Worm (Caenorhabditis elegans) whole organism, late embryonic: Measurements from ENCODE around the gene ubc-26.

Experiments used
- F13H6.1 ChIP-seq: sonication (generic microtip); optimal IDR thresholded peaks from 2 replicates; lab custom pipeline; 2016; ENCODE audit warnings: missing genetic modification characterization, missing compliant biosample characterization
- T23F11.4 ChIP-seq: fragments of 200-800 bp; sonication (Bioruptor generic); optimal IDR thresholded peaks from 2 replicates; lab custom pipeline; 2018; ENCODE audit warnings: mild to moderate bottlenecking, missing genetic modification characterization, missing compliant biosample characterization
- ama-1 ChIP-seq: fragments of 150-350 bp; optimal IDR thresholded peaks from 2 replicates; lab custom pipeline; 2014
- ceh-14 ChIP-seq: sonication (generic microtip); optimal IDR thresholded peaks from 2 replicates; lab custom pipeline; 2016; ENCODE audit warnings: missing genotype, missing genetic modification characterization, missing compliant biosample characterization
- ceh-18 ChIP-seq: sonication (generic microtip); optimal IDR thresholded peaks from 2 replicates; lab custom pipeline; 2016; ENCODE audit warnings: missing genetic modification characterization, missing compliant biosample characterization
- ceh-19 ChIP-seq: fragments of 200-800 bp; sonication (Bioruptor generic); optimal IDR thresholded peaks from 2 replicates; lab custom pipeline; 2018; ENCODE audit warnings: mild to moderate bottlenecking, missing genetic modification characterization, missing compliant biosample characterization
- ceh-22 ChIP-seq: sonication (generic microtip); optimal IDR thresholded peaks from 2 replicates; lab custom pipeline; 2017; ENCODE audit warnings: missing biosample characterization, missing genetic modification characterization
- ceh-24 ChIP-seq: sonication (generic microtip); optimal IDR thresholded peaks from 2 replicates; lab custom pipeline; 2016; ENCODE audit warnings: mild to moderate bottlenecking, missing genetic modification characterization, missing compliant biosample characterization
- ceh-31 ChIP-seq: sonication (generic microtip); optimal IDR thresholded peaks from 2 replicates; lab custom pipeline; 2016; ENCODE audit warnings: missing genetic modification characterization, missing compliant biosample characterization
- ceh-34 ChIP-seq: sonication (generic microtip); optimal IDR thresholded peaks from 2 replicates; lab custom pipeline; 2016; ENCODE audit warnings: mild to moderate bottlenecking, missing genetic modification characterization, missing compliant biosample characterization
- ceh-45 ChIP-seq: fragments of 200-800 bp; sonication (Bioruptor generic); IDR thresholded peaks from 2 replicates; pipeline ENCODE4 v1.3.6; 2022; ENCODE audit warnings: missing genetic modification reagents, missing genetic modification characterization, missing compliant biosample characterization
- ceh-48 ChIP-seq: sonication (generic microtip); optimal IDR thresholded peaks from 2 replicates; lab custom pipeline; 2016; ENCODE audit warnings: missing genetic modification characterization, inconsistent platforms, missing compliant biosample characterization
- ceh-6 ChIP-seq: fragments of 200-800 bp; sonication (Bioruptor generic); optimal IDR thresholded peaks from 2 replicates; lab custom pipeline; 2018; ENCODE audit warnings: mild to moderate bottlenecking, missing genetic modification characterization, missing compliant biosample characterization
- ceh-9 ChIP-seq: sonication (generic microtip); optimal IDR thresholded peaks from 2 replicates; lab custom pipeline; 2016; ENCODE audit warnings: mild to moderate bottlenecking, missing genetic modification characterization, inconsistent platforms, missing compliant biosample characterization
- che-1 ChIP-seq: sonication (generic microtip); optimal IDR thresholded peaks from 2 replicates; lab custom pipeline; 2016; ENCODE audit warnings: mild to moderate bottlenecking, missing genetic modification characterization, missing compliant biosample characterization
- dmd-4 ChIP-seq: sonication (generic microtip); optimal IDR thresholded peaks from 2 replicates; lab custom pipeline; 2016; ENCODE audit warnings: borderline replicate concordance, missing genetic modification characterization, missing compliant biosample characterization
- dve-1 ChIP-seq: sonication (generic microtip); optimal IDR thresholded peaks from 2 replicates; lab custom pipeline; 2017; ENCODE audit warnings: antibody characterized with exemption, mild to moderate bottlenecking, missing genetic modification characterization, missing compliant biosample characterization
- elt-4 ChIP-seq: sonication (generic microtip); optimal IDR thresholded peaks from 2 replicates; lab custom pipeline; 2016; ENCODE audit warnings: missing genetic modification characterization, missing compliant biosample characterization
- ets-4 ChIP-seq: sonication (generic microtip); optimal IDR thresholded peaks from 2 replicates; lab custom pipeline; 2016; ENCODE audit warnings: missing genetic modification characterization, missing compliant biosample characterization
- fax-1 ChIP-seq: sonication (generic microtip); optimal IDR thresholded peaks from 2 replicates; lab custom pipeline; 2016; ENCODE audit warnings: missing genotype, missing genetic modification characterization, missing compliant biosample characterization
- fkh-6 ChIP-seq: sonication (generic microtip); optimal IDR thresholded peaks from 2 replicates; lab custom pipeline; 2016; ENCODE audit warnings: missing genetic modification characterization, missing compliant biosample characterization
- hlh-30 ChIP-seq: sonication (generic microtip); optimal IDR thresholded peaks from 2 replicates; lab custom pipeline; 2017; ENCODE audit warnings: antibody characterized with exemption, missing genetic modification characterization, missing compliant biosample characterization; ENCODE audit not compliant: insufficient read depth
- hlh-8 ChIP-seq: sonication (generic microtip); optimal IDR thresholded peaks from 2 replicates; lab custom pipeline; 2016; ENCODE audit warnings: missing genotype, missing genetic modification characterization, missing compliant biosample characterization
- lin-11 ChIP-seq: fragments of 200-800 bp; sonication (Bioruptor generic); optimal IDR thresholded peaks from 2 replicates; lab custom pipeline; 2018; ENCODE audit warnings: mild to moderate bottlenecking, missing genetic modification characterization, missing compliant biosample characterization
- madf-2 ChIP-seq: sonication (generic microtip); optimal IDR thresholded peaks from 2 replicates; lab custom pipeline; 2017; ENCODE audit warnings: missing genetic modification characterization, missing compliant biosample characterization
- mec-3 ChIP-seq: sonication (generic microtip); optimal IDR thresholded peaks from 2 replicates; lab custom pipeline; 2016; ENCODE audit warnings: borderline replicate concordance, missing genetic modification characterization, missing compliant biosample characterization
- nfya-1 ChIP-seq: sonication (generic microtip); optimal IDR thresholded peaks from 2 replicates; lab custom pipeline; 2017; ENCODE audit warnings: missing genetic modification characterization, mild to moderate bottlenecking, missing compliant biosample characterization, antibody characterized with exemption, moderate library complexity
- nhr-11 ChIP-seq: fragments of 150-350 bp; optimal IDR thresholded peaks from 2 replicates; lab custom pipeline; 2014; ENCODE audit warnings: missing biosample characterization, missing genetic modification characterization
- npax-4 ChIP-seq: sonication (generic microtip); optimal IDR thresholded peaks from 2 replicates; lab custom pipeline; 2016; ENCODE audit warnings: missing genetic modification characterization, missing compliant biosample characterization
- pat-9 ChIP-seq: fragments of 200-800 bp; sonication (Bioruptor generic); optimal IDR thresholded peaks from 2 replicates; lab custom pipeline; 2018; ENCODE audit warnings: mild to moderate bottlenecking, missing genetic modification characterization, moderate library complexity, missing compliant biosample characterization
- pha-4 ChIP-seq: fragments of 150-350 bp; optimal IDR thresholded peaks from 2 replicates; lab custom pipeline; 2018; ENCODE audit warnings: missing biosample characterization, missing genetic modification reagents, missing genetic modification characterization
- pros-1 ChIP-seq: fragments of 150-350 bp; optimal IDR thresholded peaks from 2 replicates; lab custom pipeline; 2014; ENCODE audit warnings: missing biosample characterization, missing genetic modification reagents, missing genetic modification characterization
- rnt-1 ChIP-seq: sonication (generic microtip); optimal IDR thresholded peaks from 2 replicates; lab custom pipeline; 2016; ENCODE audit warnings: missing genetic modification characterization, missing compliant biosample characterization
- sdc-2 ChIP-seq: sonication (generic microtip); optimal IDR thresholded peaks from 2 replicates; lab custom pipeline; 2016; ENCODE audit warnings: missing genotype, missing genetic modification characterization, missing compliant biosample characterization
- sox-4 ChIP-seq: sonication (generic microtip); optimal IDR thresholded peaks from 2 replicates; lab custom pipeline; 2017; ENCODE audit warnings: mild to moderate bottlenecking, missing genetic modification characterization, inconsistent platforms, missing compliant biosample characterization
- syd-9 ChIP-seq: sonication (generic microtip); optimal IDR thresholded peaks from 2 replicates; lab custom pipeline; 2016; ENCODE audit warnings: mild to moderate bottlenecking, missing genetic modification characterization, moderate library complexity, missing compliant biosample characterization
- tbx-2 ChIP-seq: sonication (generic microtip); optimal IDR thresholded peaks from 2 replicates; lab custom pipeline; 2016; ENCODE audit warnings: missing genetic modification characterization, missing compliant biosample characterization
- ttx-3 ChIP-seq: sonication (generic microtip); optimal IDR thresholded peaks from 2 replicates; lab custom pipeline; 2016; ENCODE audit warnings: missing genetic modification reagents, missing genetic modification characterization, missing compliant biosample characterization
- unc-42 ChIP-seq: sonication (generic microtip); optimal IDR thresholded peaks from 2 replicates; lab custom pipeline; 2016; ENCODE audit warnings: missing genotype, missing genetic modification characterization, missing compliant biosample characterization
- unc-55 ChIP-seq: sonication (generic microtip); optimal IDR thresholded peaks from 2 replicates; lab custom pipeline; 2017; ENCODE audit warnings: missing biosample characterization, missing genetic modification reagents, missing genetic modification characterization
- unc-86 ChIP-seq: sonication (generic microtip); optimal IDR thresholded peaks from 2 replicates; lab custom pipeline; 2016; ENCODE audit warnings: missing genetic modification characterization, missing compliant biosample characterization
- zip-5 ChIP-seq: sonication (generic microtip); optimal IDR thresholded peaks from 2 replicates; lab custom pipeline; 2016; ENCODE audit warnings: missing genetic modification characterization, missing compliant biosample characterization
- ztf-16 ChIP-seq: sonication (generic microtip); optimal IDR thresholded peaks from 2 replicates; lab custom pipeline; 2017; ENCODE audit warnings: missing genetic modification characterization, missing compliant biosample characterization

Gene ubc-26

ce11 chrII:2934354-2934753 lies 34.2 kb upstream of the ubc-26 start, which contains the start of gene irld-67:
Gene irld-67, minus strand, starts transcription at chrII:2934454.
- no peak for TF ChIP-seq pha-4 (tag; lab: Kevin White, UChicago)
- no peak for TF ChIP-seq rnt-1 (tag; lab: Kevin White, UChicago)
- TF ChIP-seq F13H6.1, result no peak
- TF ChIP-seq pat-9 (tag; lab: Kevin White, UChicago), result no peak
- TF ChIP-seq ceh-34, result no peak
- no peak for TF ChIP-seq ets-4 (tag; lab: Kevin White, UChicago)
- no peak for TF ChIP-seq mec-3
- TF ChIP-seq hlh-30, result no peak
- no peak for TF ChIP-seq che-1 (tag; lab: Kevin White, UChicago)
- no peak for TF ChIP-seq madf-2 (tag; lab: Kevin White, UChicago)
- TF ChIP-seq dve-1 (tag; lab: Kevin White, UChicago), result no peak
- TF ChIP-seq ceh-24, result no peak

- TF ChIP-seq ceh-18 (tag; lab: Kevin White, UChicago) (no peak), sdc-2 (no peak), ceh-48 (tag; lab: Kevin White, UChicago) (no peak), ceh-45 (GFP tag; lab: Robert Waterston, UW) (no peak), ttx-3 (tag; lab: Kevin White, UChicago) (no peak), mec-3 (no peak), ceh-19 (GFP tag; lab: Kevin White, UChicago) (no peak), pros-1 (tag; lab: Kevin White, UChicago) (no peak), F13H6.1 (no peak), syd-9 (no peak), npax-4 (tag; lab: Kevin White, UChicago) (no peak), dmd-4 (tag; lab: Kevin White, UChicago) (no peak), dve-1 (tag; lab: Kevin White, UChicago) (no peak)
Measured at ce11 chrII:2931564-2931963, 31.4 kb upstream of the ubc-26 start.

ce11 chrII:2930499-2930898 lies 30.4 kb upstream of the ubc-26 start, which contains the start of the genes irld-64 and irld-63:
Gene irld-64, minus strand, starts transcription at chrII:2930599.
Gene irld-63, plus strand, starts transcription at chrII:2930728.
- TF ChIP-seq zip-5 (tag; lab: Kevin White, UChicago) (no peak), ceh-48 (tag; lab: Kevin White, UChicago) (no peak)
- TF ChIP-seq, all 69 proteins: peak for 0

- TF ChIP-seq npax-4 (tag; lab: Kevin White, UChicago), result no peak
- no peak for TF ChIP-seq che-1 (tag; lab: Kevin White, UChicago)
- TF ChIP-seq elt-4, result no peak
- no peak for TF ChIP-seq nhr-11
- no peak for TF ChIP-seq ceh-9 (tag; lab: Kevin White, UChicago)
- no peak for TF ChIP-seq nfya-1 (tag; lab: Kevin White, UChicago)
- TF ChIP-seq T23F11.4 (GFP tag; lab: Kevin White, UChicago), result no peak
- TF ChIP-seq ama-1, result no peak
- TF ChIP-seq unc-42 (tag; lab: Kevin White, UChicago), result no peak
- TF ChIP-seq fkh-6 (tag; lab: Kevin White, UChicago), result no peak
- TF ChIP-seq sox-4, result no peak
- TF ChIP-seq F13H6.1, result no peak
- no peak for TF ChIP-seq madf-2 (tag; lab: Kevin White, UChicago)
- TF ChIP-seq ceh-6, result no peak
Measured at ce11 chrII:2929846-2930245, 29.7 kb upstream of the ubc-26 start.

ce11 chrII:2927533-2927932 lies 27.4 kb upstream of the ubc-26 start, which contains the start of the genes ZK355.3 and ZK355.8:
Gene ZK355.3, minus strand, starts transcription at chrII:2927633.
Gene ZK355.8, plus strand, starts transcription at chrII:2927804.
- TF ChIP-seq ceh-22 (tag; lab: Kevin White, UChicago), result no peak
- no peak for TF ChIP-seq unc-55 (GFP tag; lab: Kevin White, UChicago)
- TF ChIP-seq ceh-48 (tag; lab: Kevin White, UChicago), result no peak
- no peak for TF ChIP-seq F13H6.1
- no peak for TF ChIP-seq mec-3
- TF ChIP-seq unc-86 (tag; lab: Kevin White, UChicago), result no peak
- no peak for TF ChIP-seq tbx-2 (tag; lab: Kevin White, UChicago)
- no peak for TF ChIP-seq lin-11 (tag; lab: Kevin White, UChicago)
- TF ChIP-seq ceh-14 (tag; lab: Kevin White, UChicago), result no peak
- TF ChIP-seq fax-1 (tag; lab: Kevin White, UChicago), result no peak
- TF ChIP-seq hlh-30, result no peak
- no peak for TF ChIP-seq ets-4 (tag; lab: Kevin White, UChicago)
- no peak for TF ChIP-seq unc-42 (tag; lab: Kevin White, UChicago)
- TF ChIP-seq ceh-31 (tag; lab: Kevin White, UChicago), result no peak
- TF ChIP-seq hlh-8 (tag; lab: Kevin White, UChicago), result no peak
- TF ChIP-seq pat-9 (tag; lab: Kevin White, UChicago), result no peak
- no peak for TF ChIP-seq ceh-18 (tag; lab: Kevin White, UChicago)
- no peak for TF ChIP-seq ztf-16 (tag; lab: Kevin White, UChicago)
- TF ChIP-seq fkh-6 (tag; lab: Kevin White, UChicago), result no peak
